In the genomic region with DNA sequence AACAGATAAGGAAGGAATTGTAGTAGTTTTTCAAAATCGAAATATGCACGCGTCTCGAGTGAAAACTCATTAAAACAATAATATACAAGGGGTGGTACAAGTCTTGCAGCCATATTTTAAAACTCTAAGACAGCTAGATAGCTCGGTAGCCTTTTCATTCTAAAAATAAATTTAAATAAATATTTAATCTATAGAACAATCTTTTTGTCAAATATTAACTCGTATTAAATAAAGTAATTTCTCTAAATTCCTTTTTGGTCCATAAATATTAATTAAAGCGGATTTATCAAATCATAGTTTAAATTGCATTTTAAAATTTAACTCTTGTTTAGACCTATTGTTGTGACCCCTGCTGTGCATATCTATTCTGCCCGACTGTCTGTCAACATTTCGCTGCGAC, we compare ENCODE assay signal across 4 fruit fly cellular contexts.
TF ChIP-seq lines count a peak whose summit lies in the region.

No protein-coding gene starts in this region.

- no peak for TF ChIP-seq CTCF in whole organism, embryonic (GFP tag; optimal IDR thresholded peaks at IDR 0.05; lab: Kevin White, UChicago)

TF ChIP-seq in whole organism, embryonic, 481 proteins besides CTCF, POLR2A, EP300 and RAD21 (continues in another document):
- no peak for TF ChIP-seq CG10565 (GFP tag; optimal IDR thresholded peaks at IDR 0.05; lab: Kevin White, UChicago)
- no peak for TF ChIP-seq H2.0 (GFP tag; IDR thresholded peaks at IDR 0.05; lab: Robert Waterston, UW)
- no peak for TF ChIP-seq mam (GFP tag; optimal IDR thresholded peaks at IDR 0.05; lab: Kevin White, UChicago)
- TF ChIP-seq BEAF-32 (GFP tag; optimal IDR thresholded peaks at IDR 0.05; lab: Kevin White, UChicago) = no peak
- TF ChIP-seq Gug (GFP tag; IDR thresholded peaks at IDR 0.05; lab: Robert Waterston, UW) = no peak
- no peak for TF ChIP-seq peb (GFP tag; IDR thresholded peaks at IDR 0.05; lab: Robert Waterston, UW)
- TF ChIP-seq Antp (GFP tag; optimal IDR thresholded peaks at IDR 0.05; lab: Kevin White, UChicago) = no peak
- TF ChIP-seq D (optimal IDR thresholded peaks at IDR 0.05; lab: Kevin White, UChicago) = no peak
- TF ChIP-seq D (GFP tag; optimal IDR thresholded peaks at IDR 0.05; lab: Kevin White, UChicago) = peak; percentile 74
- no peak for TF ChIP-seq Mad (GFP tag; optimal IDR thresholded peaks at IDR 0.05; lab: Kevin White, UChicago)
- no peak for TF ChIP-seq oc (tag; optimal IDR thresholded peaks at IDR 0.05; lab: Kevin White, UChicago)
- TF ChIP-seq CG13894 (tag; optimal IDR thresholded peaks at IDR 0.05; lab: Kevin White, UChicago) = no peak
- peak; percentile 43 for TF ChIP-seq CG18619 (GFP tag; optimal IDR thresholded peaks at IDR 0.05; lab: Kevin White, UChicago)
- TF ChIP-seq CG12071 (GFP tag; optimal IDR thresholded peaks at IDR 0.05; lab: Kevin White, UChicago) = no peak
- no peak for TF ChIP-seq gro (GFP tag; optimal IDR thresholded peaks at IDR 0.05; lab: Kevin White, UChicago)
- peak; percentile 35 for TF ChIP-seq zen (tag; optimal IDR thresholded peaks at IDR 0.05; lab: Kevin White, UChicago)
- TF ChIP-seq CkIIα-i1 (GFP tag; IDR thresholded peaks at IDR 0.05; lab: Robert Waterston, UW) = no peak
- TF ChIP-seq CG4404 (GFP tag; IDR thresholded peaks at IDR 0.05; lab: Robert Waterston, UW) = peak; percentile 46
- TF ChIP-seq Asciz (GFP tag; optimal IDR thresholded peaks at IDR 0.05; lab: Kevin White, UChicago) = peak; percentile 63
- no peak for TF ChIP-seq B-H1 (GFP tag; IDR thresholded peaks at IDR 0.05; lab: Robert Waterston, UW)
- TF ChIP-seq CG18011 (GFP tag; optimal IDR thresholded peaks at IDR 0.05; lab: Kevin White, UChicago) = no peak
- TF ChIP-seq twi (tag; optimal IDR thresholded peaks at IDR 0.05; lab: Kevin White, UChicago) = peak; percentile 56
- TF ChIP-seq unc-4 (GFP tag; IDR thresholded peaks at IDR 0.05; lab: Robert Waterston, UW; ENCODE audit: partially characterized antibody) = no peak

TF ChIP-seq in whole organism, prepupa, 60 proteins besides CTCF, POLR2A, EP300 and RAD21 (continues in another document):
- TF ChIP-seq CG10669 (GFP tag; optimal IDR thresholded peaks at IDR 0.05; lab: Kevin White, UChicago) = peak; percentile 34
- no peak for TF ChIP-seq CG9139 (GFP tag; optimal IDR thresholded peaks at IDR 0.05; lab: Kevin White, UChicago)
- no peak for TF ChIP-seq Lpt (GFP tag; optimal IDR thresholded peaks at IDR 0.05; lab: Kevin White, UChicago)
- no peak for TF ChIP-seq dac (GFP tag; optimal IDR thresholded peaks at IDR 0.05; lab: Kevin White, UChicago)
- no peak for TF ChIP-seq CG3919 (GFP tag; optimal IDR thresholded peaks at IDR 0.05; lab: Kevin White, UChicago)
- peak; percentile 44 for TF ChIP-seq CG10631 (GFP tag; optimal IDR thresholded peaks at IDR 0.05; lab: Kevin White, UChicago)
- peak; percentile 43 for TF ChIP-seq acj6 (GFP tag; optimal IDR thresholded peaks at IDR 0.05; lab: Kevin White, UChicago)
- TF ChIP-seq Sox15 (GFP tag; optimal IDR thresholded peaks at IDR 0.05; lab: Kevin White, UChicago) = peak; percentile 4
- peak in 1 of 2 experiments; percentile 37 for TF ChIP-seq ss (GFP tag; optimal IDR thresholded peaks at IDR 0.05; lab: Kevin White, UChicago)
- TF ChIP-seq esn (GFP tag; optimal IDR thresholded peaks at IDR 0.05; lab: Kevin White, UChicago) = peak; percentile 21
- TF ChIP-seq CG11902 (GFP tag; optimal IDR thresholded peaks at IDR 0.05; lab: Kevin White, UChicago) = no peak
- no peak for TF ChIP-seq topi (GFP tag; optimal IDR thresholded peaks at IDR 0.05; lab: Kevin White, UChicago)
- no peak for TF ChIP-seq Eip93F (GFP tag; optimal IDR thresholded peaks at IDR 0.05; lab: Kevin White, UChicago)
- peak; percentile 7 for TF ChIP-seq CG16779 (tag; optimal IDR thresholded peaks at IDR 0.05; lab: Kevin White, UChicago)
- TF ChIP-seq CG15336 (GFP tag; IDR thresholded peaks at IDR 0.05; lab: Robert Waterston, UW) = 0 out of 2 replicates have a peak, but pooled peaks have one; percentile 17
- TF ChIP-seq fd59A (GFP tag; optimal IDR thresholded peaks at IDR 0.05; lab: Kevin White, UChicago) = no peak
- TF ChIP-seq CG6808 (GFP tag; optimal IDR thresholded peaks at IDR 0.05; lab: Kevin White, UChicago) = peak; percentile 18
- TF ChIP-seq Hr39 (GFP tag; optimal IDR thresholded peaks at IDR 0.05; lab: Kevin White, UChicago) = no peak
- TF ChIP-seq Smox (GFP tag; optimal IDR thresholded peaks at IDR 0.05; lab: Kevin White, UChicago) = no peak
- TF ChIP-seq net (GFP tag; optimal IDR thresholded peaks at IDR 0.05; lab: Kevin White, UChicago) = peak; percentile 0
- TF ChIP-seq CG32006 (GFP tag; optimal IDR thresholded peaks at IDR 0.05; lab: Kevin White, UChicago) = peak; percentile 57
- TF ChIP-seq Hr4 (GFP tag; optimal IDR thresholded peaks at IDR 0.05; lab: Kevin White, UChicago) = no peak
- TF ChIP-seq Eip78C (GFP tag; lab: Kevin White, UChicago) = peak; percentile 75

TF ChIP-seq in whole organism, pupa, 21 proteins besides CTCF, POLR2A, EP300 and RAD21:
- TF ChIP-seq CG17806 (tag; optimal IDR thresholded peaks at IDR 0.05; lab: Kevin White, UChicago) (peak; percentile 39), Snoo (tag; optimal IDR thresholded peaks at IDR 0.05; lab: Kevin White, UChicago) (peak; percentile 12), CG34367 (tag; optimal IDR thresholded peaks at IDR 0.05; lab: Kevin White, UChicago) (peak; percentile 25), Ets98B (GFP tag; IDR thresholded peaks at IDR 0.05; lab: Robert Waterston, UW) (no peak), CG15710 (tag; optimal IDR thresholded peaks at IDR 0.05; lab: Kevin White, UChicago) (peak; percentile 41), CG9948 (tag; optimal IDR thresholded peaks at IDR 0.05; lab: Kevin White, UChicago) (peak; percentile 45), EcR (GFP tag; optimal IDR thresholded peaks at IDR 0.05; lab: Kevin White, UChicago) (no peak), Pif1A (GFP tag; optimal IDR thresholded peaks at IDR 0.05; lab: Kevin White, UChicago) (no peak), fd96Ca (GFP tag; IDR thresholded peaks at IDR 0.05; lab: Robert Waterston, UW) (no peak), CG8301 (tag; optimal IDR thresholded peaks at IDR 0.05; lab: Kevin White, UChicago) (peak; percentile 13), CG32121 (GFP tag; IDR thresholded peaks at IDR 0.05; lab: Robert Waterston, UW) (no peak), D1 (tag; optimal IDR thresholded peaks at IDR 0.05; lab: Kevin White, UChicago) (no peak), CG12605 (GFP tag; IDR thresholded peaks at IDR 0.05; lab: Robert Waterston, UW) (no peak), CG8159 (tag; optimal IDR thresholded peaks at IDR 0.05; lab: Kevin White, UChicago) (peak; percentile 75), rn (GFP tag; IDR thresholded peaks at IDR 0.05; lab: Robert Waterston, UW) (no peak), CG13204 (GFP tag; optimal IDR thresholded peaks at IDR 0.05; lab: Kevin White, UChicago) (no peak), Pif1B (GFP tag; optimal IDR thresholded peaks at IDR 0.05; lab: Kevin White, UChicago) (no peak), CG14655 (GFP tag; optimal IDR thresholded peaks at IDR 0.05; lab: Kevin White, UChicago) (peak; percentile 53), CG10348 (GFP tag; IDR thresholded peaks at IDR 0.05; lab: Robert Waterston, UW) (no peak), gl (tag; optimal IDR thresholded peaks at IDR 0.05; lab: Kevin White, UChicago) (no peak), CG4496 (GFP tag; IDR thresholded peaks at IDR 0.05; lab: Robert Waterston, UW) (no peak)
TF ChIP-seq in whole organism, pupa: peak in this region for 8.

TF ChIP-seq in whole organism, wandering third instar larva, 38 proteins besides CTCF, POLR2A, EP300 and RAD21:
- TF ChIP-seq N (GFP tag; optimal IDR thresholded peaks at IDR 0.05; lab: Kevin White, UChicago) (no peak), tai (GFP tag; optimal IDR thresholded peaks at IDR 0.05; lab: Kevin White, UChicago) (no peak), pan (optimal IDR thresholded peaks at IDR 0.05; lab: Kevin White, UChicago) (no peak), Myc (optimal IDR thresholded peaks at IDR 0.05; lab: Kevin White, UChicago) (no peak), Jra (GFP tag; optimal IDR thresholded peaks at IDR 0.05; lab: Kevin White, UChicago) (no peak), HLH106 (tag; optimal IDR thresholded peaks at IDR 0.05; lab: Kevin White, UChicago) (peak; percentile 44), fru (GFP tag; optimal IDR thresholded peaks at IDR 0.05; lab: Kevin White, UChicago) (no peak), Abd-B (GFP tag; optimal IDR thresholded peaks at IDR 0.05; lab: Kevin White, UChicago) (no peak), Vsx2 (GFP tag; optimal IDR thresholded peaks at IDR 0.05; lab: Kevin White, UChicago; ENCODE audit: partially characterized antibody) (no peak), Rel (GFP tag; optimal IDR thresholded peaks at IDR 0.05; lab: Kevin White, UChicago) (no peak), Rel (tag; optimal IDR thresholded peaks at IDR 0.05; lab: Kevin White, UChicago) (no peak), GATAd (GFP tag; optimal IDR thresholded peaks at IDR 0.05; lab: Kevin White, UChicago) (no peak), CrebA (GFP tag; optimal IDR thresholded peaks at IDR 0.05; lab: Kevin White, UChicago; ENCODE audit: borderline replicate concordance) (no peak), jim (GFP tag; optimal IDR thresholded peaks at IDR 0.05; lab: Kevin White, UChicago) (no peak), ey (GFP tag; optimal IDR thresholded peaks at IDR 0.05; lab: Kevin White, UChicago) (no peak), sage (GFP tag; optimal IDR thresholded peaks at IDR 0.05; lab: Kevin White, UChicago) (no peak), lola (GFP tag; optimal IDR thresholded peaks at IDR 0.05; lab: Kevin White, UChicago) (no peak), dsf (GFP tag; optimal IDR thresholded peaks at IDR 0.05; lab: Kevin White, UChicago; ENCODE audit: borderline replicate concordance) (no peak), rgr (GFP tag; optimal IDR thresholded peaks at IDR 0.05; lab: Kevin White, UChicago) (no peak), dmrt93B (GFP tag; optimal IDR thresholded peaks at IDR 0.05; lab: Kevin White, UChicago) (peak; percentile 13), sv (GFP tag; optimal IDR thresholded peaks at IDR 0.05; lab: Kevin White, UChicago) (peak; percentile 14), h (GFP tag; optimal IDR thresholded peaks at IDR 0.05; lab: Kevin White, UChicago) (peak; percentile 3), foxo (GFP tag; optimal IDR thresholded peaks at IDR 0.05; lab: Kevin White, UChicago) (peak in 1 of 2 experiments; percentile 19), psq (GFP tag; optimal IDR thresholded peaks at IDR 0.05; lab: Kevin White, UChicago) (peak; percentile 30), Sp1 (GFP tag; optimal IDR thresholded peaks at IDR 0.05; lab: Kevin White, UChicago) (peak; percentile 48)
